Fruit fly (Drosophila melanogaster) whole organism, adult: Measurements from ENCODE around the gene Mnn1.

ENCODE experiments used
- CG11617 ChIP-seq: fragments of 200-800 bp; sonication (Bioruptor generic); optimal IDR thresholded peaks from 2 replicates; lab custom pipeline; 2017; ENCODE audit warnings: mild to moderate bottlenecking, missing biosample characterization, missing genetic modification reagents, missing genetic modification characterization
- CG12768 ChIP-seq: fragments of 200-800 bp; sonication (Bioruptor generic); optimal IDR thresholded peaks from 2 replicates; lab custom pipeline; 2017; ENCODE audit warnings: missing biosample characterization, missing genetic modification characterization, mild to moderate bottlenecking, moderate library complexity, missing genetic modification reagents
- CG14711 ChIP-seq: fragments of 200-800 bp; sonication (Bioruptor generic); optimal IDR thresholded peaks from 2 replicates; lab custom pipeline; 2018; ENCODE audit warnings: missing biosample characterization, mild to moderate bottlenecking, missing genetic modification characterization, moderate library complexity
- CG1620 ChIP-seq: fragments of 200-800 bp; sonication (Bioruptor generic); optimal IDR thresholded peaks from 2 replicates; lab custom pipeline; 2016; ENCODE audit warnings: missing biosample characterization, missing genetic modification characterization
- CG33017 ChIP-seq: fragments of 200-800 bp; sonication (Bioruptor generic); optimal IDR thresholded peaks from 2 replicates; lab custom pipeline; 2018; ENCODE audit warnings: missing biosample characterization, mild to moderate bottlenecking, missing genetic modification characterization, moderate library complexity
- CG5204 ChIP-seq: fragments of 200-800 bp; sonication (Bioruptor generic); optimal IDR thresholded peaks from 2 replicates; lab custom pipeline; 2016; ENCODE audit warnings: missing biosample characterization, missing genetic modification characterization
- CG7045 ChIP-seq: fragments of 200-800 bp; sonication (Bioruptor generic); optimal IDR thresholded peaks from 2 replicates; lab custom pipeline; 2017; ENCODE audit warnings: missing biosample characterization, mild to moderate bottlenecking, missing genetic modification characterization
- CG7101 ChIP-seq: fragments of 200-800 bp; sonication (Bioruptor generic); optimal IDR thresholded peaks from 2 replicates; lab custom pipeline; 2018; ENCODE audit warnings: missing biosample characterization, mild to moderate bottlenecking, missing genetic modification characterization, moderate library complexity
- Clk ChIP-seq: fragments of 200-800 bp; sonication (Bioruptor generic); optimal IDR thresholded peaks from 2 replicates; lab custom pipeline; 2017; ENCODE audit warnings: missing biosample characterization, missing genetic modification characterization
- Crg-1 ChIP-seq: fragments of 200-800 bp; sonication (Bioruptor generic); optimal IDR thresholded peaks from 2 replicates; lab custom pipeline; 2016; ENCODE audit warnings: missing biosample characterization, missing genetic modification characterization
- Hr96 ChIP-seq: fragments of 200-800 bp; sonication (Bioruptor generic); optimal IDR thresholded peaks from 2 replicates; lab custom pipeline; 2016; ENCODE audit warnings: missing biosample characterization, missing genetic modification characterization
- Mnt ChIP-seq: fragments of 200-800 bp; sonication (Bioruptor generic); optimal IDR thresholded peaks from 2 replicates; lab custom pipeline; 2016; ENCODE audit warnings: missing biosample characterization, mild to moderate bottlenecking, missing genetic modification characterization
- bab1 ChIP-seq: fragments of 200-800 bp; sonication (Bioruptor generic); optimal IDR thresholded peaks from 3 replicates; lab custom pipeline; 2019; ENCODE audit warnings: missing biosample characterization, mild to moderate bottlenecking, missing genetic modification characterization, moderate library complexity
- cic ChIP-seq: fragments of 200-800 bp; sonication (Bioruptor generic); optimal IDR thresholded peaks from 2 replicates; lab custom pipeline; 2017; ENCODE audit warnings: missing biosample characterization, mild to moderate bottlenecking, missing genetic modification characterization, moderate library complexity
- cnc ChIP-seq, 2 experiments: fragments of >200 bp; optimal IDR thresholded peaks; 2 replicates each; lab custom pipeline; 2017
- kay ChIP-seq: fragments of 200-800 bp; sonication (Bioruptor generic); peaks from one replicate; lab custom pipeline; 2016; ENCODE audit warnings: missing biosample characterization, missing genetic modification characterization, borderline replicate concordance
- ovo ChIP-seq: fragments of 200-800 bp; sonication (Bioruptor generic); optimal IDR thresholded peaks from 2 replicates; lab custom pipeline; 2016; ENCODE audit warnings: missing biosample characterization, missing genetic modification characterization
- pad ChIP-seq: fragments of 200-800 bp; sonication (Bioruptor generic); optimal IDR thresholded peaks from 3 replicates; lab custom pipeline; 2017; ENCODE audit warnings: missing biosample characterization, missing genetic modification characterization, mild to moderate bottlenecking, moderate library complexity, missing genetic modification reagents
- tj ChIP-seq: fragments of 200-800 bp; sonication (Bioruptor generic); optimal IDR thresholded peaks from 3 replicates; lab custom pipeline; 2017; ENCODE audit warnings: missing biosample characterization, mild to moderate bottlenecking, missing genetic modification characterization, moderate library complexity
- toe ChIP-seq: fragments of 200-800 bp; sonication (Bioruptor generic); optimal IDR thresholded peaks from 2 replicates; lab custom pipeline; 2016; ENCODE audit warnings: missing biosample characterization, missing genetic modification characterization

Gene Mnn1

DNA sequence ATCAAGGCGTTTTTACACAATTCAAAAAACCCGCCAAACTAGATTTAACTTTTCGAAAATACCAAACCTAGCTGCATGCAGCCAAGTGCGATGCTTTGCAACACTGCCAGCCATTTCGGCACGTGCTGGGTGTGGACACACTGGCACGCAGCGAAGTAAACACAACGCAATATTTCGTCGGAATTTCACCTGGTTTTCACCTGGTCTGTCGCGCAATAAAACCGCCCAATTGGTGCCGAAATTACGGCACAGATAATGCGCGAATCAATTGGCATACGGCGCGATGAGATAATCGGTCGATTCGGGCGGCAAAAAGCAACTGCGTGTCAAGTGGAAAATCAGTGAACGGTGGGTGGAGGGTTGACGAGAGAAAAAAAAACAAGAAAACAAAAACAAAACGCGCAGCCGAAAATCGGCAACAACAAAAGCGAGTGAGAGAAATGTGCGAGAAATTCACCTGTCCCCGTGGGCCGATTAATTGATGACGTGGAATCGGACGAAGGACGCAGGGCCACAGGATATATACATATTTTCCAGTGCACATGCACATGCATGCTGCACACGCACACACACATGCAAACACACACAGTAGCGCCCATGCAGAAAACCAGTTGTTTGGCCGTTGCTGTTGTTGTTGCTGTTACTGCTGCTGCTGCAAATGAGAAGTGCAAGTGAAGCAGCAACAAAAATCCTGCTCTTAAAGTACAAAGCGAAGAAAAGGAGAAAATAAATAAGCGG lies at the start of gene Mnn1:
Gene Mnn1, plus strand, starts transcription at position 113 of the 738 bp plus-strand sequence.
- TF ChIP-seq CG14711 (tag; lab: Kevin White, UChicago) (peak; percentile 49), CG7045 (GFP tag; lab: Kevin White, UChicago) (peak; percentile 36), CG12768 (peak; percentile 40), Crg-1 (peak; percentile 79), pad (GFP tag; lab: Kevin White, UChicago) (peak; percentile 70), cic (GFP tag; lab: Kevin White, UChicago) (peak; percentile 90), Clk (GFP tag; lab: Kevin White, UChicago) (peak; percentile 52), cnc (optimal IDR thresholded peaks at IDR 0.05; lab: Kevin White, UChicago) (no peak), CG11617 (GFP tag; lab: Kevin White, UChicago) (peak; percentile 63), Mnt (GFP tag; lab: Kevin White, UChicago) (peak; percentile 100), Hr96 (no peak), toe (GFP tag; lab: Kevin White, UChicago) (no peak), ovo (GFP tag; lab: Kevin White, UChicago) (peak; percentile 16), tj (GFP tag; lab: Kevin White, UChicago) (peak; percentile 42), kay (no peak), CG1620 (peak; percentile 72), CG5204 (GFP tag; lab: Kevin White, UChicago) (no peak), CG7101 (tag; lab: Kevin White, UChicago) (peak; percentile 57), bab1 (GFP tag; lab: Kevin White, UChicago) (peak; percentile 77), CG33017 (peak; percentile 2)

dm6 chr2L:7007564-7007963 lies 48.5 kb upstream of the Mnn1 start:
- TF ChIP-seq CG7101 (tag; lab: Kevin White, UChicago) (no peak), CG1620 (no peak), CG33017 (no peak), Crg-1 (no peak), Mnt (GFP tag; lab: Kevin White, UChicago) (no peak), CG5204 (GFP tag; lab: Kevin White, UChicago) (no peak)

DNA sequence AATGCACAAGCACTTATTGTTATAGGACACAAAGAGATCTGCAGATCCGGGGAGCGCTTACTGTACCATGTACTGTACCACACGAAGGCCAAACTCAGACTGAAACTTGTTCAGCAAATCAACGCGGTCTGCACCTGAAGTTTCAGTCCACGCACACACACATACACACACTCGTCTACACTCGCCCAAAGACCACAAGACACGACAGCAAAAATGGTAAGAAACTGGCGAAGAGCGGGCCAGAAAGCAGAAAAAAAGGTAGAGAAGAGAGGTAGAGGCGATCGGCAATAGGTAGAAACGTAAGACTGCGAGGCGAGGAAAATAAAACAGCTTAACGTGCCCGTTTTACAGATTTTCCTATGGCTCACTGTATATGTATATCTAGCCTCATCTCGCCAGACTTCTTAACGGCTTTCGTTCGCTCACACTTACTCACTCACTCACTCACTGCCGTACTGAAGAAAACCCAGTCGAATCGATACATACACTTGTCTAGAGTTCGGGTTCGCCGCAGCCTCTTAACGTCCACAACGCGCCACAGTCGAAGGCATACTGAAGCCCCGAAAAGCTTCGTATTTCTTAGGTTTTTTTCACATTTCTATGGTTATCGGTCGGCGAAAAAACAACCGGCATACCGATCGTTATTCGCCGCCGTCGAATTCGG lies 46.2 kb upstream of the Mnn1 start, which contains the start of gene uif:
Gene uif, minus strand, starts transcription at position 553 of the 664 bp plus-strand sequence.
- TF ChIP-seq bab1 (GFP tag; lab: Kevin White, UChicago) = no peak
- no peak for TF ChIP-seq tj (GFP tag; lab: Kevin White, UChicago)
- no peak for TF ChIP-seq Crg-1
- no peak for TF ChIP-seq CG5204 (GFP tag; lab: Kevin White, UChicago)
- no peak for TF ChIP-seq CG11617 (GFP tag; lab: Kevin White, UChicago)
- TF ChIP-seq CG7101 (tag; lab: Kevin White, UChicago) = no peak
- no peak for TF ChIP-seq cic (GFP tag; lab: Kevin White, UChicago)
- no peak for TF ChIP-seq CG14711 (tag; lab: Kevin White, UChicago)
- no peak for TF ChIP-seq Clk (GFP tag; lab: Kevin White, UChicago)
- TF ChIP-seq cnc (optimal IDR thresholded peaks at IDR 0.05; lab: Kevin White, UChicago) = no peak
- no peak for TF ChIP-seq Hr96
- no peak for TF ChIP-seq CG7045 (GFP tag; lab: Kevin White, UChicago)
- no peak for TF ChIP-seq pad (GFP tag; lab: Kevin White, UChicago)
- no peak for TF ChIP-seq kay
- TF ChIP-seq ovo (GFP tag; lab: Kevin White, UChicago) = no peak
- no peak for TF ChIP-seq CG12768
- no peak for TF ChIP-seq toe (GFP tag; lab: Kevin White, UChicago)

DNA sequence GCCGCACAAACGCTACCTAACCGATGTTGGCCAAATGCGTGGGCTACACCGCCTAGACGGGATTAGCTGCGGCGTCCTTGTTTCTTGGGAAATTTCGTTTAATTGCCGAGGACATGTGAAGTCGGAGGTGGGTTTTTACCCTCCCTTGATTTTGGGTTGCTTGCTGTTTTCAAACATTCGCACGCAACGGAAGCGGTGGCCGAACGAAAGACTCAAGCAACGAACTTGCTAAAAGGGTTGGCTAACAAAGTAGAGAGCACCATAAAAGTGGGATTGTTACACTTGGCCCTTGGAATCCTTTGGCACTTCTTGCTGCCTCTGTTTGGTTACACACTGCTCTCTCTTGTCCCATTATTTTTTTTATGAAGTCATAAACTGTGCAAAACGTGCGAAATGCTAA lies 45.6 kb upstream of the Mnn1 start:
- TF ChIP-seq bab1 (GFP tag; lab: Kevin White, UChicago) (no peak), Mnt (GFP tag; lab: Kevin White, UChicago) (no peak), CG1620 (no peak), cnc (optimal IDR thresholded peaks at IDR 0.05; lab: Kevin White, UChicago) (no peak), CG14711 (tag; lab: Kevin White, UChicago) (no peak), ovo (GFP tag; lab: Kevin White, UChicago) (no peak), Crg-1 (no peak), CG12768 (no peak), CG33017 (no peak), CG11617 (GFP tag; lab: Kevin White, UChicago) (no peak), toe (GFP tag; lab: Kevin White, UChicago) (no peak), CG7101 (tag; lab: Kevin White, UChicago) (no peak), tj (GFP tag; lab: Kevin White, UChicago) (no peak), Clk (GFP tag; lab: Kevin White, UChicago) (no peak), Hr96 (no peak), pad (GFP tag; lab: Kevin White, UChicago) (no peak), cic (GFP tag; lab: Kevin White, UChicago) (no peak), kay (no peak), CG7045 (GFP tag; lab: Kevin White, UChicago) (no peak), CG5204 (GFP tag; lab: Kevin White, UChicago) (no peak)

DNA sequence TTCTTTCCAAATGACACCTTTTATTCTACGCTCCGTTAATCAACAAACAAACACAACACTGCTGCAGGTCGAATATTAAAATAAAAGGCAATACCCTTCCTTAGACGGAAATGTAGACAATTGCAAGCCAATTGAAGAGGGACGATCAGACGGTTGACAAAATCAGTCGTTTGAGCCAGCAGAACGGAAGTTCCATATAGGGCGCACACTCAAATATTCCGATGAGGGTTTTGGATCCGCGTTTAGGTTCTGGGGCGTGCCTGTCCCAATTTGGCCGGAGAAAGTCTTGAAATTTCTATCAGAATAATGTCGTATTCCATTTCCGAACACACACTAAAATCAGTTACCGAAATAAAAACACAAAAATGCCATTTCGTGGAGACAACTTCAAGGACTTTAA lies 44.1 kb upstream of the Mnn1 start, which contains the start of gene CG43321:
Gene CG43321, plus strand, starts transcription at position 301 of the 400 bp plus-strand sequence.
- TF ChIP-seq CG5204 (GFP tag; lab: Kevin White, UChicago) (no peak), CG12768 (no peak), ovo (GFP tag; lab: Kevin White, UChicago) (no peak), CG7101 (tag; lab: Kevin White, UChicago) (no peak), toe (GFP tag; lab: Kevin White, UChicago) (no peak), bab1 (GFP tag; lab: Kevin White, UChicago) (no peak), cnc (optimal IDR thresholded peaks at IDR 0.05; lab: Kevin White, UChicago) (no peak), Hr96 (no peak), cic (GFP tag; lab: Kevin White, UChicago) (no peak), pad (GFP tag; lab: Kevin White, UChicago) (no peak)
